Fruit fly (Drosophila melanogaster): ENCODE measurements around the gene CG12983.

Gene CG12983

dm6 chr3L:21009405-21010120 lies 43.0 kb upstream of the CG12983 start (continued):
- TF ChIP-seq Atf3 (GFP tag; optimal IDR thresholded peaks at IDR 0.05) (no peak), CG1602 (GFP tag; optimal IDR thresholded peaks at IDR 0.05) (no peak), CG17612 (GFP tag; IDR thresholded peaks at IDR 0.05) (no peak), Rfx (GFP tag; IDR thresholded peaks at IDR 0.05) (peak; percentile 68), CG7963 (GFP tag; IDR thresholded peaks at IDR 0.05; ENCODE audit: partially characterized antibody) (no peak), grn (GFP tag; optimal IDR thresholded peaks at IDR 0.05) (no peak), Lhr (GFP tag; optimal IDR thresholded peaks at IDR 0.05) (no peak), pfk (GFP tag; optimal IDR thresholded peaks at IDR 0.05) (no peak), peb (GFP tag; IDR thresholded peaks at IDR 0.05) (peak; percentile 26; the same call in 1 of the 2 replicates), Nf-YA (GFP tag; IDR thresholded peaks at IDR 0.05) (0 out of 2 replicates have a peak, but pooled peaks have one; percentile 49), CG9609 (GFP tag; optimal IDR thresholded peaks at IDR 0.05) (peak; percentile 33), NK7.1 (GFP tag; optimal IDR thresholded peaks at IDR 0.05) (peak; percentile 34), Lim3 (GFP tag; IDR thresholded peaks at IDR 0.05) (no peak), CG8281 (tag; optimal IDR thresholded peaks at IDR 0.05) (no peak), lab (GFP tag; optimal IDR thresholded peaks at IDR 0.05) (peak; percentile 70), CG14014 (GFP tag; IDR thresholded peaks at IDR 0.05) (peak; percentile 56), kni (GFP tag; optimal IDR thresholded peaks at IDR 0.05) (no peak), CG2678 (tag; optimal IDR thresholded peaks at IDR 0.05) (peak; percentile 41), Hr39 (optimal IDR thresholded peaks at IDR 0.05) (no peak), fru (optimal IDR thresholded peaks at IDR 0.05) (no peak), CG7987 (GFP tag; optimal IDR thresholded peaks at IDR 0.05) (no peak), Usf (GFP tag; optimal IDR thresholded peaks at IDR 0.05) (no peak), CG6813 (GFP tag; optimal IDR thresholded peaks at IDR 0.05) (peak; percentile 35), HLHmδ (GFP tag; optimal IDR thresholded peaks at IDR 0.05) (no peak), h (optimal IDR thresholded peaks at IDR 0.05) (no peak), D19B (GFP tag; optimal IDR thresholded peaks at IDR 0.05) (no peak), CG8359 (GFP tag; optimal IDR thresholded peaks at IDR 0.05; ENCODE audit: borderline replicate concordance) (no peak), psq (GFP tag; optimal IDR thresholded peaks at IDR 0.05) (no peak), CG8290 (GFP tag; optimal IDR thresholded peaks at IDR 0.05) (no peak), CG8290 (tag; optimal IDR thresholded peaks at IDR 0.05) (peak in 1 of 2 experiments; percentile 15), crol (GFP tag; IDR thresholded peaks at IDR 0.05) (no peak), E2f1 (GFP tag; IDR thresholded peaks at IDR 0.05) (peak; percentile 72), tap (tag; optimal IDR thresholded peaks at IDR 0.05) (no peak), Gsc (GFP tag; IDR thresholded peaks at IDR 0.05) (no peak), ssp (GFP tag; IDR thresholded peaks at IDR 0.05) (no peak), Sox102F (GFP tag; optimal IDR thresholded peaks at IDR 0.05) (peak; percentile 66), jing (GFP tag; optimal IDR thresholded peaks at IDR 0.05) (no peak), ranshi (GFP tag; IDR thresholded peaks at IDR 0.05) (peak; percentile 59; the same call in 1 of the 2 replicates), CG34376 (GFP tag; optimal IDR thresholded peaks at IDR 0.05) (peak; percentile 38), NfI (GFP tag; optimal IDR thresholded peaks at IDR 0.05) (peak; percentile 19), CoRest (tag; optimal IDR thresholded peaks at IDR 0.05) (peak; percentile 22), chinmo (GFP tag; IDR thresholded peaks at IDR 0.05; ENCODE audit: partially characterized antibody) (0 out of 4 replicates have a peak, but pooled peaks have one; percentile 58), salm (tag; optimal IDR thresholded peaks at IDR 0.05) (no peak), CG4424 (GFP tag; optimal IDR thresholded peaks at IDR 0.05) (peak; percentile 29), Kr (GFP tag; optimal IDR thresholded peaks at IDR 0.05) (no peak), yki (optimal IDR thresholded peaks at IDR 0.05) (peak; percentile 17), Deaf1 (tag; optimal IDR thresholded peaks at IDR 0.05) (peak; percentile 18), mam (GFP tag; optimal IDR thresholded peaks at IDR 0.05) (peak; percentile 60), Oaz (GFP tag; IDR thresholded peaks at IDR 0.05) (no peak), GATAe (GFP tag; conservative IDR thresholded peaks at IDR 0.05) (no peak; the same call in 1 of the 2 replicates), slbo (GFP tag; IDR thresholded peaks at IDR 0.05) (peak; percentile 70)
